Worm (Caenorhabditis elegans) whole organism, mixed stage, embryonic: ENCODE measurements around the gene best-23.

Experiments
- M03D4.4 ChIP-seq: sonication (generic microtip); optimal IDR thresholded peaks from 2 replicates; lab custom pipeline; 2017; ENCODE audit warnings: mild to moderate bottlenecking, missing genetic modification characterization, missing compliant biosample characterization
- bed-3 ChIP-seq: fragments of 200-800 bp; sonication (Bioruptor generic); optimal IDR thresholded peaks from 3 replicates; lab custom pipeline; 2018; ENCODE audit warnings: mild to moderate bottlenecking, missing genetic modification characterization, moderate library complexity, missing compliant biosample characterization
- ceh-39 ChIP-seq: fragments of 150-350 bp; optimal IDR thresholded peaks from 2 replicates; lab custom pipeline; 2014; ENCODE audit warnings: missing biosample characterization, missing genetic modification characterization
- ces-1 ChIP-seq: fragments of 150-350 bp; optimal IDR thresholded peaks from 2 replicates; lab custom pipeline; 2014; ENCODE audit warnings: missing biosample characterization, missing genetic modification reagents, missing genetic modification characterization
- cnd-1 ChIP-seq: fragments of 200-800 bp; sonication (Bioruptor generic); optimal IDR thresholded peaks from 2 replicates; lab custom pipeline; 2018; ENCODE audit warnings: mild to moderate bottlenecking, missing genetic modification characterization, missing compliant biosample characterization
- drap-1 ChIP-seq: fragments of 200-800 bp; sonication (Bioruptor generic); optimal IDR thresholded peaks from 3 replicates; lab custom pipeline; 2018; ENCODE audit warnings: mild to moderate bottlenecking, missing genetic modification characterization, missing compliant biosample characterization
- hlh-1 ChIP-seq: fragments of 150-350 bp; optimal IDR thresholded peaks from 2 replicates; lab custom pipeline; 2014; ENCODE audit warnings: missing biosample characterization, missing genetic modification reagents, missing genetic modification characterization
- lin-13 ChIP-seq: fragments of 150-350 bp; optimal IDR thresholded peaks from 2 replicates; lab custom pipeline; 2014; ENCODE audit warnings: missing biosample characterization, missing genetic modification characterization
- lin-32 ChIP-seq: fragments of 200-800 bp; sonication (Bioruptor generic); optimal IDR thresholded peaks from 2 replicates; lab custom pipeline; 2018; ENCODE audit warnings: mild to moderate bottlenecking, missing genetic modification characterization, missing compliant biosample characterization
- lsy-2 ChIP-seq: fragments of 150-350 bp; optimal IDR thresholded peaks from 2 replicates; lab custom pipeline; 2014; ENCODE audit warnings: missing biosample characterization, missing genetic modification characterization
- mep-1 ChIP-seq: fragments of 150-350 bp; optimal IDR thresholded peaks from 2 replicates; lab custom pipeline; 2017; ENCODE audit warnings: missing biosample characterization, missing genetic modification reagents, missing genetic modification characterization, inconsistent platforms
- mls-2 ChIP-seq: sonication (generic microtip); optimal IDR thresholded peaks from 2 replicates; lab custom pipeline; 2016; ENCODE audit warnings: mild to moderate bottlenecking, missing genetic modification characterization, moderate library complexity, missing compliant biosample characterization
- nhr-2 ChIP-seq: fragments of 150-350 bp; optimal IDR thresholded peaks from 2 replicates; lab custom pipeline; 2014; ENCODE audit warnings: missing biosample characterization, missing genetic modification characterization
- nhr-237 ChIP-seq: fragments of 150-350 bp; optimal IDR thresholded peaks from 2 replicates; lab custom pipeline; 2014; ENCODE audit warnings: missing biosample characterization, missing genetic modification characterization
- pha-4 ChIP-seq: fragments of 150-350 bp; optimal IDR thresholded peaks from 2 replicates; lab custom pipeline; 2018; ENCODE audit warnings: missing biosample characterization, missing genetic modification reagents, missing genetic modification characterization
- snpc-4 ChIP-seq: fragments of 150-350 bp; optimal IDR thresholded peaks from 2 replicates; lab custom pipeline; 2014; ENCODE audit warnings: missing biosample characterization, missing genetic modification characterization
- sptf-1 ChIP-seq: sonication (generic microtip); optimal IDR thresholded peaks from 2 replicates; lab custom pipeline; 2017; ENCODE audit warnings: mild to moderate bottlenecking, missing genetic modification characterization, moderate library complexity, missing compliant biosample characterization
- unc-120 ChIP-seq: sonication (generic microtip); optimal IDR thresholded peaks from 2 replicates; lab custom pipeline; 2017; ENCODE audit warnings: missing genetic modification characterization, missing compliant biosample characterization; ENCODE audit not compliant: poor library complexity, severe bottlenecking
- unc-39 ChIP-seq: fragments of 150-350 bp; optimal IDR thresholded peaks from 2 replicates; lab custom pipeline; 2014; ENCODE audit warnings: missing biosample characterization, missing genetic modification characterization
- unc-62 ChIP-seq: fragments of 150-350 bp; optimal IDR thresholded peaks from 2 replicates; lab custom pipeline; 2014; ENCODE audit warnings: missing biosample characterization, missing genetic modification reagents, missing genetic modification characterization
- zip-8 ChIP-seq: fragments of 150-350 bp; optimal IDR thresholded peaks from 2 replicates; lab custom pipeline; 2014; ENCODE audit warnings: missing biosample characterization, missing genetic modification characterization
- ztf-11 ChIP-seq: fragments of 150-350 bp; optimal IDR thresholded peaks from 2 replicates; lab custom pipeline; 2014; ENCODE audit warnings: missing biosample characterization, missing genetic modification characterization

best-23 gene

ce11 chrII:7855619-7856018 lies 51.8 kb downstream of the best-23 start, which contains the start of gene mdmh-35:
Gene mdmh-35, minus strand, starts transcription at chrII:7855719.
- TF ChIP-seq unc-39 (tag; lab: Kevin White, UChicago): no peak
- no peak for TF ChIP-seq nhr-2 (tag; lab: Kevin White, UChicago)
- TF ChIP-seq pha-4 (tag; lab: Kevin White, UChicago): no peak
- TF ChIP-seq hlh-1 (tag; lab: Kevin White, UChicago): no peak
- TF ChIP-seq snpc-4 (tag; lab: Kevin White, UChicago): no peak
- TF ChIP-seq lsy-2 (tag; lab: Kevin White, UChicago): no peak
- no peak for TF ChIP-seq unc-62 (GFP tag; lab: Kevin White, UChicago)
- no peak for TF ChIP-seq sptf-1
- no peak for TF ChIP-seq mep-1
- TF ChIP-seq unc-120 (tag; lab: Kevin White, UChicago): no peak
- TF ChIP-seq nhr-237 (tag; lab: Kevin White, UChicago): no peak
- no peak for TF ChIP-seq cnd-1 (tag; lab: Kevin White, UChicago)
- no peak for TF ChIP-seq ztf-11 (tag; lab: Kevin White, UChicago)
- no peak for TF ChIP-seq zip-8 (tag; lab: Kevin White, UChicago)
- no peak for TF ChIP-seq ceh-39 (tag; lab: Kevin White, UChicago)

- TF ChIP-seq nhr-237 (tag; lab: Kevin White, UChicago) (no peak), drap-1 (GFP tag; lab: Kevin White, UChicago) (no peak), mls-2 (tag; lab: Kevin White, UChicago) (no peak), zip-8 (tag; lab: Kevin White, UChicago) (no peak), M03D4.4 (tag; lab: Kevin White, UChicago) (no peak), ztf-11 (tag; lab: Kevin White, UChicago) (no peak), unc-120 (tag; lab: Kevin White, UChicago) (no peak), bed-3 (no peak), sptf-1 (no peak), lin-32 (GFP tag; lab: Kevin White, UChicago) (no peak), ces-1 (GFP tag; lab: Kevin White, UChicago) (no peak), cnd-1 (tag; lab: Kevin White, UChicago) (no peak), lin-13 (no peak), hlh-1 (tag; lab: Kevin White, UChicago) (no peak), snpc-4 (tag; lab: Kevin White, UChicago) (no peak)
Observed at ce11 chrII:7854942-7855341, 52.4 kb downstream of the best-23 start, which contains the start of gene mdt-10. Gene mdt-10, minus strand, starts transcription at chrII:7855042.
